Fruit fly (Drosophila melanogaster) Kc167 (cell line): Measurements from ENCODE around the gene Acp26Aa.

Experiments used
- Myc ChIP-seq: fragments of >200 bp; optimal IDR thresholded peaks from 2 replicates; lab custom pipeline; 2017; ENCODE audit warnings: missing external identifiers
- Sin3A ChIP-seq: fragments of >200 bp; optimal IDR thresholded peaks from 2 replicates; lab custom pipeline; 2018; ENCODE audit warnings: missing external identifiers
- h ChIP-seq: fragments of >200 bp; optimal IDR thresholded peaks from 3 replicates; lab custom pipeline; 2018; ENCODE audit warnings: missing external identifiers
- insv ChIP-seq: fragments of >200 bp; optimal IDR thresholded peaks from 3 replicates; lab custom pipeline; 2018; ENCODE audit warnings: missing external identifiers
- psq ChIP-seq: fragments of >200 bp; optimal IDR thresholded peaks from 2 replicates; lab custom pipeline; 2017; ENCODE audit warnings: missing external identifiers
- ttk ChIP-seq: sonication (Bioruptor generic); optimal IDR thresholded peaks from 2 replicates; lab custom pipeline; 2017; ENCODE audit warnings: missing external identifiers

The Acp26Aa gene

DNA sequence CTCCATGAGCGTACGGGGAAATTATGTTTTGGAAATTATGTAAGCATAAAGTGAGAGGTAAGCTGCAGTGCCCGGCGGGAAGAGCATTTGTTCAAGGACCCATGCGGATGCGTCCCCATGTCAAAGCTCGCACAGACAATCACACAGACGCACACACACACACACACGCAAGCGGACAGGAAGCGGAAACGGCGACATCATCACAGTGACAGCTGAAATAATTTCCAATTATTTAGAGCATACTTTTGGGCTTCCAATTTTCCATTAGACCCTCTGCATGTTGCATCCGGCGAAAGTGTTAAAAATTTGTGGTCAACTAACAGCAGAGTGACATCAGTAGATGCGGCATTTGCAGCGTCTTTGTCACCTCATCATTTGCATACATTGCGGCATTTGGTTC lies 26.9 kb downstream of the Acp26Aa start:
- TF ChIP-seq ttk (lab: Kevin White, UChicago) (no peak), Myc (no peak), h (lab: Kevin White, UChicago) (no peak), psq (lab: Kevin White, UChicago) (no peak), insv (lab: Kevin White, UChicago) (no peak), Sin3A (no peak)

dm6 chr2L:5856786-5857185 lies 36.9 kb downstream of the Acp26Aa start:
- TF ChIP-seq Sin3A (no peak), Myc (no peak), ttk (lab: Kevin White, UChicago) (no peak), psq (lab: Kevin White, UChicago) (no peak), insv (lab: Kevin White, UChicago) (no peak), h (lab: Kevin White, UChicago) (no peak)
